Worm (Caenorhabditis elegans) whole organism, mixed stage, embryonic: Measurements from ENCODE around the gene W02F12.8.

Experiments
- M03D4.4 ChIP-seq: sonication (generic microtip); optimal IDR thresholded peaks from 2 replicates; lab custom pipeline; 2017; ENCODE audit warnings: mild to moderate bottlenecking, missing genetic modification characterization, missing compliant biosample characterization
- bed-3 ChIP-seq: fragments of 200-800 bp; sonication (Bioruptor generic); optimal IDR thresholded peaks from 3 replicates; lab custom pipeline; 2018; ENCODE audit warnings: mild to moderate bottlenecking, missing genetic modification characterization, moderate library complexity, missing compliant biosample characterization
- blmp-1 ChIP-seq: fragments of 150-350 bp; optimal IDR thresholded peaks from 2 replicates; lab custom pipeline; 2014; ENCODE audit warnings: missing biosample characterization, missing genetic modification characterization
- ceh-39 ChIP-seq: fragments of 150-350 bp; optimal IDR thresholded peaks from 2 replicates; lab custom pipeline; 2014; ENCODE audit warnings: missing biosample characterization, missing genetic modification characterization
- ceh-43 ChIP-seq: fragments of 200-800 bp; sonication (Bioruptor generic); optimal IDR thresholded peaks from 2 replicates; lab custom pipeline; 2018; ENCODE audit warnings: mild to moderate bottlenecking, missing genetic modification characterization, moderate library complexity, missing compliant biosample characterization
- ceh-83 ChIP-seq: fragments of 200-800 bp; sonication (Bioruptor generic); optimal IDR thresholded peaks from 2 replicates; lab custom pipeline; 2018; ENCODE audit warnings: mild to moderate bottlenecking, missing genetic modification characterization, missing compliant biosample characterization
- ces-1 ChIP-seq: fragments of 150-350 bp; optimal IDR thresholded peaks from 2 replicates; lab custom pipeline; 2014; ENCODE audit warnings: missing biosample characterization, missing genetic modification reagents, missing genetic modification characterization
- cnd-1 ChIP-seq: fragments of 200-800 bp; sonication (Bioruptor generic); optimal IDR thresholded peaks from 2 replicates; lab custom pipeline; 2018; ENCODE audit warnings: mild to moderate bottlenecking, missing genetic modification characterization, missing compliant biosample characterization
- drap-1 ChIP-seq: fragments of 200-800 bp; sonication (Bioruptor generic); optimal IDR thresholded peaks from 3 replicates; lab custom pipeline; 2018; ENCODE audit warnings: mild to moderate bottlenecking, missing genetic modification characterization, missing compliant biosample characterization
- elt-1 ChIP-seq: sonication (generic microtip); optimal IDR thresholded peaks from 2 replicates; lab custom pipeline; 2017; ENCODE audit warnings: missing genetic modification characterization, mild to moderate bottlenecking, missing compliant biosample characterization, antibody characterized with exemption, moderate library complexity, borderline replicate concordance; ENCODE audit not compliant: insufficient read depth
- elt-3 ChIP-seq: fragments of 150-350 bp; optimal IDR thresholded peaks from 2 replicates; lab custom pipeline; 2014; ENCODE audit warnings: missing biosample characterization, missing genetic modification characterization
- flh-1 ChIP-seq: fragments of 200-800 bp; sonication (Bioruptor generic); optimal IDR thresholded peaks from 2 replicates; lab custom pipeline; 2018; ENCODE audit warnings: mild to moderate bottlenecking, missing genetic modification characterization, moderate library complexity, missing compliant biosample characterization
- hlh-1 ChIP-seq: fragments of 150-350 bp; optimal IDR thresholded peaks from 2 replicates; lab custom pipeline; 2014; ENCODE audit warnings: missing biosample characterization, missing genetic modification reagents, missing genetic modification characterization
- lin-13 ChIP-seq: fragments of 150-350 bp; optimal IDR thresholded peaks from 2 replicates; lab custom pipeline; 2014; ENCODE audit warnings: missing biosample characterization, missing genetic modification characterization
- lin-32 ChIP-seq: fragments of 200-800 bp; sonication (Bioruptor generic); optimal IDR thresholded peaks from 2 replicates; lab custom pipeline; 2018; ENCODE audit warnings: mild to moderate bottlenecking, missing genetic modification characterization, missing compliant biosample characterization
- lsy-2 ChIP-seq: fragments of 150-350 bp; optimal IDR thresholded peaks from 2 replicates; lab custom pipeline; 2014; ENCODE audit warnings: missing biosample characterization, missing genetic modification characterization
- mab-5 ChIP-seq: fragments of 150-350 bp; optimal IDR thresholded peaks from 2 replicates; lab custom pipeline; 2014; ENCODE audit warnings: missing biosample characterization, missing genetic modification characterization
- mep-1 ChIP-seq: fragments of 150-350 bp; optimal IDR thresholded peaks from 2 replicates; lab custom pipeline; 2017; ENCODE audit warnings: missing biosample characterization, missing genetic modification reagents, missing genetic modification characterization, inconsistent platforms
- mls-2 ChIP-seq: sonication (generic microtip); optimal IDR thresholded peaks from 2 replicates; lab custom pipeline; 2016; ENCODE audit warnings: mild to moderate bottlenecking, missing genetic modification characterization, moderate library complexity, missing compliant biosample characterization
- nhr-12 ChIP-seq: fragments of 150-350 bp; optimal IDR thresholded peaks from 2 replicates; lab custom pipeline; 2014; ENCODE audit warnings: missing biosample characterization, missing genetic modification characterization
- nhr-2 ChIP-seq: fragments of 150-350 bp; optimal IDR thresholded peaks from 2 replicates; lab custom pipeline; 2014; ENCODE audit warnings: missing biosample characterization, missing genetic modification characterization
- nhr-237 ChIP-seq: fragments of 150-350 bp; optimal IDR thresholded peaks from 2 replicates; lab custom pipeline; 2014; ENCODE audit warnings: missing biosample characterization, missing genetic modification characterization
- nhr-28 ChIP-seq: fragments of 150-350 bp; optimal IDR thresholded peaks from 2 replicates; lab custom pipeline; 2014; ENCODE audit warnings: missing biosample characterization, missing genetic modification characterization
- nhr-76 ChIP-seq: sonication (generic microtip); optimal IDR thresholded peaks from 2 replicates; lab custom pipeline; 2017; ENCODE audit warnings: missing biosample characterization, missing genetic modification characterization
- sem-2 ChIP-seq: fragments of 200-800 bp; sonication (Bioruptor generic); optimal IDR thresholded peaks from 2 replicates; lab custom pipeline; 2018; ENCODE audit warnings: mild to moderate bottlenecking, missing genetic modification characterization, missing compliant biosample characterization
- snpc-4 ChIP-seq: fragments of 150-350 bp; optimal IDR thresholded peaks from 2 replicates; lab custom pipeline; 2014; ENCODE audit warnings: missing biosample characterization, missing genetic modification characterization
- sptf-1 ChIP-seq: sonication (generic microtip); optimal IDR thresholded peaks from 2 replicates; lab custom pipeline; 2017; ENCODE audit warnings: mild to moderate bottlenecking, missing genetic modification characterization, moderate library complexity, missing compliant biosample characterization
- tbx-8 ChIP-seq: fragments of 200-800 bp; sonication (Bioruptor generic); optimal IDR thresholded peaks from 2 replicates; lab custom pipeline; 2018; ENCODE audit warnings: mild to moderate bottlenecking, missing genetic modification characterization, moderate library complexity, missing compliant biosample characterization
- unc-120 ChIP-seq: sonication (generic microtip); optimal IDR thresholded peaks from 2 replicates; lab custom pipeline; 2017; ENCODE audit warnings: missing genetic modification characterization, missing compliant biosample characterization; ENCODE audit not compliant: poor library complexity, severe bottlenecking
- unc-39 ChIP-seq: fragments of 150-350 bp; optimal IDR thresholded peaks from 2 replicates; lab custom pipeline; 2014; ENCODE audit warnings: missing biosample characterization, missing genetic modification characterization
- unc-62 ChIP-seq: fragments of 150-350 bp; optimal IDR thresholded peaks from 2 replicates; lab custom pipeline; 2014; ENCODE audit warnings: missing biosample characterization, missing genetic modification reagents, missing genetic modification characterization
- zip-8 ChIP-seq: fragments of 150-350 bp; optimal IDR thresholded peaks from 2 replicates; lab custom pipeline; 2014; ENCODE audit warnings: missing biosample characterization, missing genetic modification characterization

Gene W02F12.8

ce11 chrV:6706771-6707170, 12.2 kb upstream of the W02F12.8 start, which contains the start of gene W02F12.4:
Gene W02F12.4, minus strand, starts transcription at chrV:6706934.
- no peak for TF ChIP-seq cnd-1 (tag; lab: Kevin White, UChicago)
- peak; percentile 3 for TF ChIP-seq zip-8 (tag; lab: Kevin White, UChicago)
- TF ChIP-seq elt-3, result no peak
- TF ChIP-seq snpc-4 (tag; lab: Kevin White, UChicago), result no peak
- TF ChIP-seq nhr-237 (tag; lab: Kevin White, UChicago), result no peak
- no peak for TF ChIP-seq mls-2
- no peak for TF ChIP-seq sem-2 (GFP tag; lab: Kevin White, UChicago)

ce11 chrV:6705367-6705766, 10.8 kb upstream of the W02F12.8 start:
- TF ChIP-seq zip-8 (tag; lab: Kevin White, UChicago) (peak; percentile 91), snpc-4 (tag; lab: Kevin White, UChicago) (no peak)

ce11 chrV:6704482-6704881, 9.9 kb upstream of the W02F12.8 start:
- no peak for TF ChIP-seq flh-1
- TF ChIP-seq ces-1 (GFP tag; lab: Kevin White, UChicago), result no peak
- no peak for TF ChIP-seq bed-3 (GFP tag; lab: Kevin White, UChicago)
- no peak for TF ChIP-seq nhr-12
- no peak for TF ChIP-seq nhr-2 (tag; lab: Kevin White, UChicago)
- TF ChIP-seq sptf-1 (tag; lab: Kevin White, UChicago), result no peak
- TF ChIP-seq unc-120 (tag; lab: Kevin White, UChicago), result no peak
- no peak for TF ChIP-seq tbx-8 (GFP tag; lab: Kevin White, UChicago)
- TF ChIP-seq M03D4.4 (tag; lab: Kevin White, UChicago), result no peak
- no peak for TF ChIP-seq mls-2
- no peak for TF ChIP-seq elt-1
- no peak for TF ChIP-seq sem-2 (GFP tag; lab: Kevin White, UChicago)
- no peak for TF ChIP-seq elt-3
- TF ChIP-seq unc-62 (GFP tag; lab: Kevin White, UChicago), result no peak
- TF ChIP-seq ceh-43 (GFP tag; lab: Kevin White, UChicago), result no peak
- TF ChIP-seq zip-8 (tag; lab: Kevin White, UChicago), result no peak

ce11 chrV:6702692-6703091, 8.1 kb upstream of the W02F12.8 start, which contains the start of gene era-1:
Gene era-1, plus strand, starts transcription at chrV:6703057.
- no peak for TF ChIP-seq lsy-2
- TF ChIP-seq hlh-1, result no peak
- no peak for TF ChIP-seq cnd-1 (tag; lab: Kevin White, UChicago)
- TF ChIP-seq flh-1, result no peak
- no peak for TF ChIP-seq ceh-43 (GFP tag; lab: Kevin White, UChicago)
- TF ChIP-seq unc-120 (tag; lab: Kevin White, UChicago), result no peak
- no peak for TF ChIP-seq nhr-12
- TF ChIP-seq lin-32 (GFP tag; lab: Kevin White, UChicago), result no peak
- TF ChIP-seq nhr-76, result no peak
- no peak for TF ChIP-seq unc-39 (tag; lab: Kevin White, UChicago)
- TF ChIP-seq drap-1 (GFP tag; lab: Kevin White, UChicago), result no peak
- no peak for TF ChIP-seq ceh-39 (tag; lab: Kevin White, UChicago)
- TF ChIP-seq elt-3, result no peak
- no peak for TF ChIP-seq M03D4.4 (tag; lab: Kevin White, UChicago)
- TF ChIP-seq nhr-2 (tag; lab: Kevin White, UChicago), result no peak
- no peak for TF ChIP-seq sptf-1 (tag; lab: Kevin White, UChicago)
- TF ChIP-seq ces-1 (GFP tag; lab: Kevin White, UChicago), result no peak
- TF ChIP-seq, all 35 proteins: peak for 0

ce11 chrV:6699833-6700232, 5.3 kb upstream of the W02F12.8 start:
- TF ChIP-seq blmp-1 (tag; lab: Kevin White, UChicago) (peak; percentile 82), M03D4.4 (tag; lab: Kevin White, UChicago) (no peak), elt-1 (no peak)

- TF ChIP-seq sem-2 (GFP tag; lab: Kevin White, UChicago) (no peak), unc-39 (tag; lab: Kevin White, UChicago) (no peak), M03D4.4 (tag; lab: Kevin White, UChicago) (no peak)
Observed at ce11 chrV:6699021-6699420, 4.5 kb upstream of the W02F12.8 start.

ce11 chrV:6697552-6697951, 3.0 kb upstream of the W02F12.8 start, which contains the start of gene W02F12.2:
Gene W02F12.2, minus strand, starts transcription at chrV:6697652.
- TF ChIP-seq drap-1 (GFP tag; lab: Kevin White, UChicago) (no peak), elt-3 (no peak), ces-1 (GFP tag; lab: Kevin White, UChicago) (no peak), mep-1 (no peak), lin-13 (tag; lab: Kevin White, UChicago) (no peak), zip-8 (tag; lab: Kevin White, UChicago) (no peak), nhr-28 (no peak), mls-2 (no peak), mab-5 (tag; lab: Kevin White, UChicago) (no peak), lin-32 (GFP tag; lab: Kevin White, UChicago) (no peak), ceh-43 (GFP tag; lab: Kevin White, UChicago) (no peak), ceh-83 (GFP tag; lab: Kevin White, UChicago) (no peak), bed-3 (GFP tag; lab: Kevin White, UChicago) (no peak)
